Fruit fly (Drosophila melanogaster): ENCODE results near the gene Nfs1.

The Nfs1 gene

DNA sequence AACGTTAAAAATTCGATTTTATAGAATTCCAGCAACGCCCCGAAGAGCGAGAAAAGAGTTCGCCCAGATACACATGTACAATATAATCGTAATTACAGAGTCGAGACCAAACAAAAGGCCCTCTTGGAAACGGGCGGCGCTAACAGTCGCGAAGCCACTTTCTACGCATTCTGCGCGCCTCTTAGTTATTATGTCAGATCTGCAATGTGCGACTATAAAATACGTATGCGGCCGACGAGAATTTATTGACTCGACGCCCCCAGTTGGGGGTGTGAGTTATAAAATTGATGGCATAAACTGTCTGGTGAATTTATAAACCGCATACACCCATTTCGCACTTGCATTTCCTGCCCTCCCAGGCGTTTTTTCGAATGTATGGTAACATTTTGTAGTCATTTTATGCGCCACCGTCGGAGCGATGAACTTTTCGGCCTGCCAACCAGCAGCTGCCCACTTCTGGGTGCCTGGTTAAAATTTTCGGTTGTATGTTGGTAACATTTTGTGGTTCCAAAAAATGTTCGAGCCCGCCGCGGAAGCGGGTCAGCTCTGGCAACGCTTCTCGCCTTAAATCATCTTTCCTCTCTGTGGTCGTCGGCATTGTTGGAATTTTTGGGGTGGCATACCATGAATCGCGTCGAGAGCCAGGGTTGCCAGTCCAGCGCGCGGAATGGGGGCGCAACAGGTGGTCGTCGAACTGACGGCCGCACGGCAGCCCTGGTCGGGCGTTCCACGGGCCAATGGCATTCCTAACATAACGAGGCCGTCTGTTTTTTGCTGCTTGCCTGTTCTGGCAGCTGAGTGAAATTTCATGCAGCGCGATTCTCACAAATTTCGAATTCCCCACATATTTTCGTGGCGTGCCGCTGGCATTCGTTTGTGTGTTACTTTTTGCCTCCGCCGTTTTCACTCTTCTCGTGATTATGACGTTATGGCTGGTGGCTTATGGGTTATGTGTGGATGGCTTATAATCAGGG lies 12.5 kb downstream of the Nfs1 start (continued):
- TF ChIP-seq CG4820 (GFP tag; optimal IDR thresholded peaks at IDR 0.05) (peak; percentile 54), sd (tag; optimal IDR thresholded peaks at IDR 0.05) (peak; percentile 100), CG32767 (GFP tag; IDR thresholded peaks at IDR 0.05) (no peak), Gug (GFP tag; IDR thresholded peaks at IDR 0.05) (peak; percentile 91), Fer1 (GFP tag; optimal IDR thresholded peaks at IDR 0.05) (peak; percentile 90), zen2 (GFP tag; IDR thresholded peaks at IDR 0.05; ENCODE audit: partially characterized antibody) (no peak), CG3838 (GFP tag; optimal IDR thresholded peaks at IDR 0.05) (peak; percentile 46), ash1 (GFP tag; optimal IDR thresholded peaks at IDR 0.05) (peak; percentile 83), Side (GFP tag; optimal IDR thresholded peaks at IDR 0.05) (peak; percentile 85), stwl (tag; optimal IDR thresholded peaks at IDR 0.05) (peak; percentile 94), gem (tag; optimal IDR thresholded peaks at IDR 0.05) (peak; percentile 65), fd64A (GFP tag; optimal IDR thresholded peaks at IDR 0.05) (peak; percentile 52), CG11085 (GFP tag; IDR thresholded peaks at IDR 0.05) (no peak), CG13894 (tag; optimal IDR thresholded peaks at IDR 0.05) (peak; percentile 90), pho (GFP tag; optimal IDR thresholded peaks at IDR 0.05) (peak; percentile 78), gro (GFP tag; optimal IDR thresholded peaks at IDR 0.05) (peak; percentile 67), H15 (GFP tag; IDR thresholded peaks at IDR 0.05) (no peak), CG12299 (tag; optimal IDR thresholded peaks at IDR 0.05) (peak; percentile 40), Dad (GFP tag; optimal IDR thresholded peaks at IDR 0.05) (peak; percentile 79), insv (GFP tag; optimal IDR thresholded peaks at IDR 0.05) (peak in 1 of 2 experiments; percentile 60), CG10366 (GFP tag; IDR thresholded peaks at IDR 0.05) (no peak), D (optimal IDR thresholded peaks at IDR 0.05) (peak; percentile 88), D (GFP tag; optimal IDR thresholded peaks at IDR 0.05) (peak; percentile 14), pum (GFP tag; optimal IDR thresholded peaks at IDR 0.05) (peak; percentile 59), Rx (GFP tag; IDR thresholded peaks at IDR 0.05) (no peak), CG7372 (GFP tag; IDR thresholded peaks at IDR 0.05) (no peak), CG16863 (GFP tag; optimal IDR thresholded peaks at IDR 0.05) (peak; percentile 68), croc (GFP tag; conservative IDR thresholded peaks at IDR 0.05) (no peak), Hmx (GFP tag; optimal IDR thresholded peaks at IDR 0.05) (no peak), cato (GFP tag; optimal IDR thresholded peaks at IDR 0.05; ENCODE audit: borderline replicate concordance) (no peak), otp (GFP tag; IDR thresholded peaks at IDR 0.05) (no peak), CG17359 (tag; optimal IDR thresholded peaks at IDR 0.05) (peak; percentile 73), CHES-1-like (GFP tag; optimal IDR thresholded peaks at IDR 0.05) (peak; percentile 91), CG1529 (GFP tag; optimal IDR thresholded peaks at IDR 0.05) (peak; percentile 42), crol (GFP tag; IDR thresholded peaks at IDR 0.05) (no peak), ind (GFP tag; optimal IDR thresholded peaks at IDR 0.05) (peak; percentile 84), zfh1 (GFP tag; IDR thresholded peaks at IDR 0.05) (no peak), CG7357 (GFP tag; IDR thresholded peaks at IDR 0.05) (peak; percentile 61; the same call in 2 of the 3 replicates), odd (GFP tag; optimal IDR thresholded peaks at IDR 0.05) (peak; percentile 20), CG34422 (GFP tag; IDR thresholded peaks at IDR 0.05) (no peak), CG4707 (GFP tag; optimal IDR thresholded peaks at IDR 0.05) (no peak), Ets65A (GFP tag) (peak; percentile 89), CG3726 (GFP tag; IDR thresholded peaks at IDR 0.05) (no peak), CG18764 (GFP tag; optimal IDR thresholded peaks at IDR 0.05) (no peak), CG31224 (GFP tag; IDR thresholded peaks at IDR 0.05) (no peak), CG8281 (tag; optimal IDR thresholded peaks at IDR 0.05) (peak; percentile 26), nom (GFP tag; optimal IDR thresholded peaks at IDR 0.05) (peak; percentile 88), CG5180 (GFP tag; optimal IDR thresholded peaks at IDR 0.05) (peak; percentile 91), slou (GFP tag; optimal IDR thresholded peaks at IDR 0.05) (peak; percentile 13), NC2β (GFP tag; optimal IDR thresholded peaks at IDR 0.05) (peak; percentile 70)

Measured in whole organism, embryonic.